Worm (Caenorhabditis elegans) whole organism, L4 larva: ENCODE results near the gene twk-23.

Experiments
- D1046.2 ChIP-seq: fragments of 200-800 bp; sonication (Bioruptor generic); IDR thresholded peaks from 2 replicates; pipeline ENCODE4 v1.3.6; 2022; ENCODE audit warnings: missing genetic modification characterization, missing compliant biosample characterization
- F10B5.3 ChIP-seq: sonication (generic microtip); optimal IDR thresholded peaks from 2 replicates; lab custom pipeline; 2016; ENCODE audit warnings: mild to moderate bottlenecking, missing genetic modification characterization, missing compliant biosample characterization
- F26F4.8 ChIP-seq: fragments of 200-800 bp; sonication (Bioruptor generic); conservative IDR thresholded peaks from 2 replicates; pipeline ENCODE4 v1.3.6; 2022; ENCODE audit warnings: missing genetic modification characterization, missing compliant biosample characterization
- F37D6.2 ChIP-seq: sonication (generic microtip); optimal IDR thresholded peaks from 2 replicates; lab custom pipeline; 2016; ENCODE audit warnings: mild to moderate bottlenecking, missing genetic modification characterization, missing compliant biosample characterization
- T26A8.4 ChIP-seq: fragments of 200-800 bp; sonication (Bioruptor generic); IDR thresholded peaks from 2 replicates; pipeline ENCODE4 v1.3.6; 2022; ENCODE audit warnings: missing genetic modification characterization, missing compliant biosample characterization
- Y48G9A.11 ChIP-seq: fragments of 200-800 bp; sonication (Bioruptor generic); IDR thresholded peaks from 2 replicates; pipeline ENCODE4 v1.3.6; 2022; ENCODE audit warnings: missing genetic modification reagents, missing genetic modification characterization, missing compliant biosample characterization
- ZK337.2 ChIP-seq: fragments of 200-800 bp; sonication (Bioruptor generic); IDR thresholded peaks from 2 replicates; pipeline ENCODE4 v1.3.6; 2022; ENCODE audit warnings: missing genetic modification reagents, missing genetic modification characterization, missing compliant biosample characterization
- ama-1 ChIP-seq: fragments of 150-350 bp; optimal IDR thresholded peaks from 2 replicates; lab custom pipeline; 2014; ENCODE audit warnings: inconsistent platforms, mixed read lengths
- arid-1 ChIP-seq: fragments of 200-800 bp; sonication (Bioruptor generic); conservative IDR thresholded peaks from 2 replicates; pipeline ENCODE4 v1.3.6; 2022; ENCODE audit warnings: missing genetic modification reagents, missing genetic modification characterization, missing compliant biosample characterization
- attf-4 ChIP-seq: sonication (generic microtip); optimal IDR thresholded peaks from 3 replicates; lab custom pipeline; 2017; ENCODE audit warnings: missing biosample characterization, missing genetic modification characterization
- cey-2 ChIP-seq: sonication (generic microtip); optimal IDR thresholded peaks from 3 replicates; lab custom pipeline; 2017; ENCODE audit warnings: missing genetic modification characterization, mild to moderate bottlenecking, missing compliant biosample characterization, antibody characterized with exemption, borderline replicate concordance; ENCODE audit not compliant: insufficient read depth
- daf-16 ChIP-seq, 3 experiments: sonication (generic microtip); optimal IDR thresholded peaks; 2 replicates each; lab custom pipeline; 2016 to 2017; ENCODE audit warnings: missing genetic modification characterization in 3 of 3, missing genetic modification reagents in 3 of 3, mild to moderate bottlenecking in 2 of 3, missing compliant biosample characterization in 2 of 3, missing biosample characterization in 1 of 3, moderate library complexity in 1 of 3
- daf-8 ChIP-seq: fragments of 200-800 bp; sonication (Bioruptor generic); IDR thresholded peaks from 2 replicates; pipeline ENCODE4 v1.3.6; 2022; ENCODE audit warnings: missing genetic modification characterization, missing compliant biosample characterization
- dmd-6 ChIP-seq: fragments of 200-800 bp; sonication (Bioruptor generic); IDR thresholded peaks from 2 replicates; pipeline ENCODE4 v1.3.6; 2022; ENCODE audit warnings: missing genetic modification reagents, missing genetic modification characterization, missing compliant biosample characterization
- dmd-8 ChIP-seq: fragments of 200-800 bp; sonication (Bioruptor generic); IDR thresholded peaks from 2 replicates; pipeline ENCODE4 v1.3.6; 2022; ENCODE audit warnings: missing genetic modification characterization, missing compliant biosample characterization
- dmd-9 ChIP-seq: fragments of 200-800 bp; sonication (Bioruptor generic); IDR thresholded peaks from 2 replicates; pipeline ENCODE4 v1.3.6; 2022; ENCODE audit warnings: missing genetic modification reagents, missing genetic modification characterization, missing compliant biosample characterization
- dpl-1 ChIP-seq: fragments of 150-350 bp; optimal IDR thresholded peaks from 2 replicates; lab custom pipeline; 2014; ENCODE audit warnings: missing biosample characterization, missing genetic modification reagents, missing genetic modification characterization
- fos-1 ChIP-seq: fragments of 150-350 bp; optimal IDR thresholded peaks from 2 replicates; lab custom pipeline; 2014; ENCODE audit warnings: missing biosample characterization, missing genetic modification characterization
- hlh-11 ChIP-seq: fragments of 200-800 bp; sonication (Bioruptor generic); optimal IDR thresholded peaks from 2 replicates; lab custom pipeline; 2018; ENCODE audit warnings: mild to moderate bottlenecking, missing genetic modification characterization, missing compliant biosample characterization
- hlh-30 ChIP-seq: sonication (generic microtip); optimal IDR thresholded peaks from 2 replicates; lab custom pipeline; 2017; ENCODE audit warnings: antibody characterized with exemption, mild to moderate bottlenecking, missing genetic modification characterization, missing compliant biosample characterization; ENCODE audit not compliant: insufficient read depth
- hmg-1.1 ChIP-seq: fragments of 200-800 bp; sonication (Bioruptor generic); IDR thresholded peaks from 2 replicates; pipeline ENCODE4 v1.3.6; 2022; ENCODE audit warnings: missing genetic modification reagents, missing genetic modification characterization, missing compliant biosample characterization
- lim-7 ChIP-seq: fragments of 200-800 bp; sonication (Bioruptor generic); IDR thresholded peaks from 2 replicates; pipeline ENCODE4 v1.3.6; 2022; ENCODE audit warnings: missing genetic modification characterization, missing compliant biosample characterization
- lin-1 ChIP-seq: fragments of 200-800 bp; sonication (Bioruptor generic); IDR thresholded peaks from 2 replicates; pipeline ENCODE4 v1.3.6; 2022; ENCODE audit warnings: missing genetic modification reagents, missing genetic modification characterization, missing compliant biosample characterization
- lir-3 ChIP-seq: sonication (generic microtip); optimal IDR thresholded peaks from 2 replicates; lab custom pipeline; 2016; ENCODE audit warnings: mild to moderate bottlenecking, missing genetic modification characterization, missing compliant biosample characterization
- madf-5 ChIP-seq, 2 experiments: fragments of 200-800 bp; sonication (Bioruptor generic); IDR thresholded peaks; 2 replicates each; pipeline ENCODE4 v1.3.6; 2022; ENCODE audit warnings: missing compliant biosample characterization in 2 of 2, missing genetic modification characterization in 2 of 2
- madf-9 ChIP-seq: fragments of 200-800 bp; sonication (Bioruptor generic); conservative IDR thresholded peaks from 2 replicates; pipeline ENCODE4 v1.3.6; 2022; ENCODE audit warnings: missing genetic modification reagents, missing genetic modification characterization, missing compliant biosample characterization
- mes-2 ChIP-seq: sonication (generic microtip); optimal IDR thresholded peaks from 2 replicates; lab custom pipeline; 2016; ENCODE audit warnings: missing genotype, mild to moderate bottlenecking, missing genetic modification characterization, missing compliant biosample characterization; ENCODE audit not compliant: poor library complexity, severe bottlenecking
- mxl-3 ChIP-seq: fragments of 200-800 bp; sonication (Bioruptor generic); optimal IDR thresholded peaks from 2 replicates; lab custom pipeline; 2018; ENCODE audit warnings: mild to moderate bottlenecking, missing genetic modification characterization, missing compliant biosample characterization
- nhr-102 ChIP-seq: sonication (generic microtip); optimal IDR thresholded peaks from 2 replicates; lab custom pipeline; 2016; ENCODE audit warnings: mild to moderate bottlenecking, missing genetic modification characterization, moderate library complexity, missing compliant biosample characterization
- nhr-28 ChIP-seq: fragments of 150-350 bp; optimal IDR thresholded peaks from 2 replicates; lab custom pipeline; 2014; ENCODE audit warnings: missing biosample characterization, missing genetic modification characterization
- nhr-41 ChIP-seq: fragments of 200-800 bp; sonication (Bioruptor generic); IDR thresholded peaks from 2 replicates; pipeline ENCODE4 v1.3.6; 2022; ENCODE audit warnings: missing genetic modification reagents, missing genetic modification characterization, missing compliant biosample characterization
- nhr-6 ChIP-seq: fragments of 150-350 bp; optimal IDR thresholded peaks from 2 replicates; lab custom pipeline; 2014; ENCODE audit warnings: missing biosample characterization, missing genetic modification characterization
- php-3 ChIP-seq: fragments of 200-800 bp; sonication (Bioruptor generic); IDR thresholded peaks from 2 replicates; pipeline ENCODE4 v1.3.6; 2022; ENCODE audit warnings: missing genetic modification reagents, missing genetic modification characterization, missing compliant biosample characterization
- pqm-1 ChIP-seq: sonication (generic microtip); optimal IDR thresholded peaks from 2 replicates; lab custom pipeline; 2017; ENCODE audit warnings: missing biosample characterization, missing genetic modification characterization
- rbr-2 ChIP-seq: sonication (generic microtip); optimal IDR thresholded peaks from 2 replicates; lab custom pipeline; 2016; ENCODE audit warnings: missing genotype, missing genetic modification characterization, missing compliant biosample characterization
- saeg-2 ChIP-seq: fragments of 200-800 bp; sonication (Bioruptor generic); IDR thresholded peaks from 2 replicates; pipeline ENCODE4 v1.3.6; 2022; ENCODE audit warnings: missing genetic modification reagents, missing genetic modification characterization, missing compliant biosample characterization
- sdz-12 ChIP-seq: fragments of 200-800 bp; sonication (Bioruptor generic); optimal IDR thresholded peaks from 2 replicates; lab custom pipeline; 2018; ENCODE audit warnings: mild to moderate bottlenecking, missing genetic modification characterization, missing compliant biosample characterization
- set-16 ChIP-seq: fragments of 200-800 bp; sonication (Bioruptor generic); IDR thresholded peaks from 2 replicates; pipeline ENCODE4 v1.3.6; 2022; ENCODE audit warnings: missing genetic modification reagents, missing genetic modification characterization, missing compliant biosample characterization
- snpc-1.2 ChIP-seq: fragments of 200-800 bp; sonication (Bioruptor generic); IDR thresholded peaks from 2 replicates; pipeline ENCODE4 v1.3.6; 2022; ENCODE audit warnings: missing genetic modification reagents, missing genetic modification characterization, missing compliant biosample characterization
- spr-1 ChIP-seq: sonication (generic microtip); optimal IDR thresholded peaks from 2 replicates; lab custom pipeline; 2016; ENCODE audit warnings: mild to moderate bottlenecking, missing genetic modification characterization, missing compliant biosample characterization
- tra-1 ChIP-seq: fragments of 200-800 bp; sonication (Bioruptor generic); IDR thresholded peaks from 2 replicates; pipeline ENCODE4 v1.3.6; 2022; ENCODE audit warnings: missing genetic modification reagents, missing genetic modification characterization, missing compliant biosample characterization
- unc-130 ChIP-seq: sonication (generic microtip); optimal IDR thresholded peaks from 2 replicates; lab custom pipeline; 2016; ENCODE audit warnings: missing genetic modification reagents, missing genetic modification characterization, missing compliant biosample characterization
- unc-62 ChIP-seq, 3 experiments: fragments of 150-350 bp in 1 of 3; sonication (generic microtip); optimal IDR thresholded peaks in 2 of 3; peaks in 1 of 3; 1 replicate in 1 of 3; 2 replicates in 2 of 3; lab custom pipeline; 2014 to 2017; ENCODE audit warnings: missing biosample characterization in 3 of 3, missing genetic modification characterization in 3 of 3, missing genetic modification reagents in 3 of 3, missing genotype in 1 of 3
- ztf-7 ChIP-seq: fragments of 150-350 bp; optimal IDR thresholded peaks from 2 replicates; lab custom pipeline; 2014; ENCODE audit warnings: missing biosample characterization, missing genetic modification characterization

twk-23 gene

DNA sequence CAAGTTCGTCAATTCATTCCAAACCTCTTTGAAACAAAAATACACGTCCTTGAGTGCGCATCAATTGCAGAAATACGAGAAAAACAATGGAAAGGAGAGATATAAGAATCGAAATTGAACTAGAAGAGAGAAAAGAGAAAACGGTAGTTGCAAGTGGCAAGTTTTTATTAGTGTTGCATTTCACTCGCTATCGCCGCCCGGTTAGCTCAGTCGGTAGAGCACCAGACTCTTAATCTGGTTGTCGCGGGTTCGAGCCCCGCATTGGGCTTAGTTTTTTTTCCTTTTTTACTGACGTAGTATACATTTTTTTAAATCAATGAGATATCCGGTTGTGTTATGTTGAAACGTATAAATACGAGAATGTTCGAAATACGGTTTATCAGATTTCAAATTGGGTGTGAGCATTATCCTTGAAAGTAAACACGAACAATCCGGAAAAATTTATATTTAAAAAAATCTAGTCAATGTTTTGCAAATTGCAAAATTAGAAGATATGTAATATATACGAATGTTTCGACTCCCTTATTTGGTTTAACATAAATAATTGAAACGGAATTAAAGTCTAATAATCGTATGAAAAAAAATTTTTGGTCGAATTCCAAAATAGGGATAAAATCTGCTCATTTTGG is 41.8 kb downstream of the twk-23 start (continued):
- TF ChIP-seq F37D6.2 (tag; lab: Kevin White, UChicago) (no peak), arid-1 (GFP tag; lab: Robert Waterston, UW) (peak; percentile 59), F10B5.3 (tag; lab: Kevin White, UChicago) (no peak), spr-1 (tag; lab: Kevin White, UChicago) (peak; percentile 14), nhr-6 (peak; percentile 41), snpc-1.2 (GFP tag; lab: Robert Waterston, UW) (peak; percentile 82), tra-1 (GFP tag; lab: Robert Waterston, UW) (peak; percentile 87), nhr-28 (tag; lab: Kevin White, UChicago) (peak; percentile 4), ZK337.2 (peak; percentile 65; the same call in 1 of the 2 replicates), lim-7 (GFP tag; lab: Robert Waterston, UW) (peak; percentile 94), nhr-41 (0 out of 2 replicates have a peak, but pooled peaks have one; percentile 20), daf-8 (GFP tag; lab: Robert Waterston, UW) (no peak), php-3 (GFP tag; lab: Robert Waterston, UW) (peak; percentile 24; the same call in 1 of the 2 replicates), rbr-2 (peak; percentile 39), T26A8.4 (GFP tag; lab: Robert Waterston, UW) (peak; percentile 80), hmg-1.1 (GFP tag; lab: Robert Waterston, UW) (peak; percentile 65), Y48G9A.11 (peak; percentile 59; the same call in 1 of the 2 replicates), madf-5 (GFP tag; IDR thresholded peaks at IDR 0.05; lab: Robert Waterston, UW) (peak; percentile 82 to 86; a peak in 3 of 4 replicates), ztf-7 (tag; lab: Kevin White, UChicago) (no peak), saeg-2 (GFP tag; lab: Robert Waterston, UW) (0 out of 2 replicates have a peak, but pooled peaks have one; percentile 64), nhr-102 (tag; lab: Kevin White, UChicago) (peak; percentile 46), dmd-9 (peak; percentile 69; the same call in 1 of the 2 replicates), F26F4.8 (peak; percentile 88), D1046.2 (peak; percentile 74; the same call in 1 of the 2 replicates)

DNA sequence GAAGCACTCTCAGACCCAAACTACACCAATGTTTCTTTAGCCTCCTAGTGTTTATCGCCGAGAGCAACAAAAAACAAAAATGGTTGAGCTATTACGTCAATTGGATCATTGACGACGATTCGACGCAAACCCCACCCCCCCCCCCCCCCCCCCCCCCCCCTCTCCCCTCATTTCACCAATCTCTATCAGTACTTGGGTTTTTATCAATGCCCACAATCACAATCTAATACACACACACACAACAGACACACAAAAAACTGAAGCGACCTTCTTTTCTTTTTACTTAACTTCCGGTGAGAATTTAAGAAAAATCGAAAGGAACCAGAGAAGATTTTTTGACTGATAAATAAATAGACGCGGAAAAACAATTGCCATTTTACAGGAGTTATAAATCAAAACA is 47.9 kb downstream of the twk-23 start:
- TF ChIP-seq ama-1 (peak; percentile 23), rbr-2 (no peak), fos-1 (no peak), mxl-3 (GFP tag; lab: Kevin White, UChicago) (no peak), hmg-1.1 (GFP tag; lab: Robert Waterston, UW) (no peak), madf-9 (GFP tag; lab: Robert Waterston, UW) (no peak), unc-62 (GFP tag; optimal IDR thresholded peaks at IDR 0.05 in 1 of 2; lab: Kevin White, UChicago) (peak in 1 of 2 experiments; percentile 78), unc-62 (tag; optimal IDR thresholded peaks at IDR 0.05; lab: Kevin White, UChicago) (no peak), madf-5 (GFP tag; IDR thresholded peaks at IDR 0.05; lab: Robert Waterston, UW) (no peak), hlh-30 (tag; lab: Kevin White, UChicago) (no peak), dmd-8 (GFP tag; lab: Robert Waterston, UW) (no peak), dpl-1 (GFP tag; lab: Kevin White, UChicago) (no peak), php-3 (GFP tag; lab: Robert Waterston, UW) (no peak), attf-4 (tag; lab: Kevin White, UChicago) (no peak), lir-3 (tag; lab: Kevin White, UChicago) (no peak), cey-2 (tag; lab: Kevin White, UChicago) (no peak), mes-2 (no peak), dmd-6 (0 out of 2 replicates have a peak, but pooled peaks have one; percentile 7), snpc-1.2 (GFP tag; lab: Robert Waterston, UW) (no peak), set-16 (GFP tag; lab: Robert Waterston, UW) (peak; percentile 83), pqm-1 (peak; percentile 26), unc-130 (GFP tag; lab: Kevin White, UChicago) (no peak), spr-1 (tag; lab: Kevin White, UChicago) (no peak), nhr-28 (tag; lab: Kevin White, UChicago) (peak; percentile 65), daf-16 (GFP tag; optimal IDR thresholded peaks at IDR 0.05; lab: Kevin White, UChicago) (no peak), daf-16 (tag; optimal IDR thresholded peaks at IDR 0.05; lab: Kevin White, UChicago) (peak; percentile 15), lin-1 (GFP tag; lab: Robert Waterston, UW) (0 out of 2 replicates have a peak, but pooled peaks have one; percentile 28), hlh-11 (tag; lab: Kevin White, UChicago) (peak; percentile 44), sdz-12 (no peak), Y48G9A.11 (no peak)
